Worm (Caenorhabditis elegans) whole organism, midembryonic: ENCODE results near the gene dct-13.

Experiments
- cog-1 ChIP-seq: sonication (generic microtip); optimal IDR thresholded peaks from 2 replicates; lab custom pipeline; 2016; ENCODE audit warnings: missing genetic modification characterization, missing compliant biosample characterization
- flt-1 ChIP-seq: fragments of 200-800 bp; sonication (Bioruptor generic); IDR thresholded peaks from 2 replicates; pipeline ENCODE4 v1.3.6; 2022; ENCODE audit warnings: missing genetic modification characterization, missing compliant biosample characterization
- klf-2 ChIP-seq: fragments of 200-800 bp; sonication (Bioruptor generic); conservative IDR thresholded peaks from 2 replicates; pipeline ENCODE4 v1.3.6; 2022; ENCODE audit warnings: missing genetic modification reagents, missing genetic modification characterization, missing compliant biosample characterization
- med-1 ChIP-seq: sonication (generic microtip); optimal IDR thresholded peaks from 2 replicates; lab custom pipeline; 2017; ENCODE audit warnings: missing genetic modification characterization, mild to moderate bottlenecking, missing compliant biosample characterization, antibody characterized with exemption, missing genetic modification reagents; ENCODE audit not compliant: insufficient read depth
- ref-1 ChIP-seq: fragments of 200-800 bp; sonication (Bioruptor generic); conservative IDR thresholded peaks from 2 replicates; pipeline ENCODE4 v1.3.6; 2022; ENCODE audit warnings: missing genetic modification reagents, missing genetic modification characterization, missing compliant biosample characterization
- ztf-23 ChIP-seq: fragments of 200-800 bp; sonication (Bioruptor generic); IDR thresholded peaks from 2 replicates; pipeline ENCODE4 v1.3.6; 2022; ENCODE audit warnings: missing genetic modification reagents, missing genetic modification characterization, missing compliant biosample characterization

- no peak for TF ChIP-seq ref-1 (GFP tag; lab: Robert Waterston, UW)
- no peak for TF ChIP-seq flt-1 (GFP tag; lab: Robert Waterston, UW)
- no peak for TF ChIP-seq ztf-23 (GFP tag; lab: Robert Waterston, UW)
- TF ChIP-seq klf-2 (GFP tag; lab: Robert Waterston, UW) = no peak
- no peak for TF ChIP-seq cog-1
- no peak for TF ChIP-seq med-1 (GFP tag; lab: Kevin White, UChicago)
Measured at ce11 chrIV:17025017-17025416, at the start of gene dct-13.
